Fruit fly (Drosophila melanogaster) Kc167 (cell line): Measurements from ENCODE around the gene CG43133.

ENCODE experiments used
- Myc ChIP-seq: fragments of >200 bp; optimal IDR thresholded peaks from 2 replicates; lab custom pipeline; 2017; ENCODE audit warnings: missing external identifiers
- h ChIP-seq: fragments of >200 bp; optimal IDR thresholded peaks from 3 replicates; lab custom pipeline; 2018; ENCODE audit warnings: missing external identifiers
- psq ChIP-seq: fragments of >200 bp; optimal IDR thresholded peaks from 2 replicates; lab custom pipeline; 2017; ENCODE audit warnings: missing external identifiers

- no peak for TF ChIP-seq psq (lab: Kevin White, UChicago)
- TF ChIP-seq Myc (lab: Kevin White, UChicago) = no peak
- TF ChIP-seq h (lab: Kevin White, UChicago) = no peak
Measured at dm6 chrX:18140932-18141587, 11.1 kb upstream of the CG43133 start.
